Worm (Caenorhabditis elegans): ENCODE measurements around the gene srh-71.
A peak's percentile ranks its signal among the peaks of the same experiment; 100 is the strongest.

The srh-71 gene

ce11 chrII:3113289-3113688, 10.0 kb upstream of the srh-71 start:
- TF ChIP-seq B0310.2 (tag; optimal IDR thresholded peaks at IDR 0.05): no peak
- no peak for TF ChIP-seq pes-1 (GFP tag; IDR thresholded peaks at IDR 0.05)
- TF ChIP-seq hnd-1 (tag; optimal IDR thresholded peaks at IDR 0.05): no peak
- no peak for TF ChIP-seq aly-1 (tag; optimal IDR thresholded peaks at IDR 0.05)
- TF ChIP-seq F13C5.2 (tag; optimal IDR thresholded peaks at IDR 0.05): no peak
- no peak for TF ChIP-seq ets-7 (tag; optimal IDR thresholded peaks at IDR 0.05)
- TF ChIP-seq tra-4 (tag; optimal IDR thresholded peaks at IDR 0.05): no peak
- no peak for TF ChIP-seq tbx-37 (GFP tag; conservative IDR thresholded peaks at IDR 0.05)
- TF ChIP-seq scrt-1 (GFP tag; IDR thresholded peaks at IDR 0.05): no peak
- no peak for TF ChIP-seq tbx-11 (GFP tag; IDR thresholded peaks at IDR 0.05)
- no peak for TF ChIP-seq hmg-4 (GFP tag; optimal IDR thresholded peaks at IDR 0.05)
- no peak for TF ChIP-seq hmbx-1 (tag; optimal IDR thresholded peaks at IDR 0.05)
- no peak for TF ChIP-seq flt-1 (GFP tag; IDR thresholded peaks at IDR 0.05)

- no peak for TF ChIP-seq scrt-1 (GFP tag; IDR thresholded peaks at IDR 0.05)
- no peak for TF ChIP-seq hnd-1 (tag; optimal IDR thresholded peaks at IDR 0.05)
- TF ChIP-seq ets-7 (tag; optimal IDR thresholded peaks at IDR 0.05): no peak
- TF ChIP-seq ceh-36 (tag; optimal IDR thresholded peaks at IDR 0.05): no peak
- TF ChIP-seq pes-1 (GFP tag; IDR thresholded peaks at IDR 0.05): no peak
- TF ChIP-seq aly-1 (tag; optimal IDR thresholded peaks at IDR 0.05): no peak
- TF ChIP-seq ceh-13 (GFP tag; optimal IDR thresholded peaks at IDR 0.05): no peak
- TF ChIP-seq F13C5.2 (tag; optimal IDR thresholded peaks at IDR 0.05): no peak
- TF ChIP-seq flt-1 (GFP tag; IDR thresholded peaks at IDR 0.05): no peak
- no peak for TF ChIP-seq tbx-11 (GFP tag; IDR thresholded peaks at IDR 0.05)
- TF ChIP-seq ama-1 (optimal IDR thresholded peaks at IDR 0.05): no peak
- no peak for TF ChIP-seq B0310.2 (tag; optimal IDR thresholded peaks at IDR 0.05)
These were observed 9.4 kb upstream of the srh-71 start, which contains the start of gene clec-123 for ce11 chrII:3113934-3114333. Gene clec-123 (plus strand): TSS chrII:3114234.

- TF ChIP-seq tbx-37 (GFP tag; conservative IDR thresholded peaks at IDR 0.05) (no peak), ama-1 (optimal IDR thresholded peaks at IDR 0.05) (no peak), ets-7 (tag; optimal IDR thresholded peaks at IDR 0.05) (no peak), hmg-4 (GFP tag; optimal IDR thresholded peaks at IDR 0.05) (no peak), flt-1 (GFP tag; IDR thresholded peaks at IDR 0.05) (no peak), ceh-36 (tag; optimal IDR thresholded peaks at IDR 0.05) (no peak), tbx-11 (GFP tag; IDR thresholded peaks at IDR 0.05) (no peak), F13C5.2 (tag; optimal IDR thresholded peaks at IDR 0.05) (no peak), ceh-13 (GFP tag; optimal IDR thresholded peaks at IDR 0.05) (no peak), tra-4 (tag; optimal IDR thresholded peaks at IDR 0.05) (no peak), sea-1 (GFP tag; conservative IDR thresholded peaks at IDR 0.05) (no peak)
These were observed 5.8 kb upstream of the srh-71 start, which contains the start of gene T10D4.7 for ce11 chrII:3117471-3117870. Gene T10D4.7 (plus strand): TSS chrII:3117771.

ce11 chrII:3118907-3119382, 4.4 kb upstream of the srh-71 start, which contains the start of gene T10D4.6:
Gene T10D4.6 (plus strand): TSS chrII:3119332.
- no peak for TF ChIP-seq ama-1 (optimal IDR thresholded peaks at IDR 0.05)
- no peak for TF ChIP-seq F13C5.2 (tag; optimal IDR thresholded peaks at IDR 0.05)
- TF ChIP-seq hnd-1 (tag; optimal IDR thresholded peaks at IDR 0.05): no peak
- TF ChIP-seq aly-1 (tag; optimal IDR thresholded peaks at IDR 0.05): no peak
- no peak for TF ChIP-seq tra-4 (tag; optimal IDR thresholded peaks at IDR 0.05)
- no peak for TF ChIP-seq scrt-1 (GFP tag; IDR thresholded peaks at IDR 0.05)

- TF ChIP-seq ama-1 (optimal IDR thresholded peaks at IDR 0.05) (no peak), sea-1 (GFP tag; conservative IDR thresholded peaks at IDR 0.05) (no peak), scrt-1 (GFP tag; IDR thresholded peaks at IDR 0.05) (no peak), flt-1 (GFP tag; IDR thresholded peaks at IDR 0.05) (no peak), ets-7 (tag; optimal IDR thresholded peaks at IDR 0.05) (no peak), F13C5.2 (tag; optimal IDR thresholded peaks at IDR 0.05) (no peak), ceh-36 (tag; optimal IDR thresholded peaks at IDR 0.05) (no peak), ceh-13 (GFP tag; optimal IDR thresholded peaks at IDR 0.05) (no peak), tra-4 (tag; optimal IDR thresholded peaks at IDR 0.05) (no peak)
These were observed 3.0 kb downstream of the srh-71 start, which contains the start of gene ins-19 for ce11 chrII:3126341-3126740. Gene ins-19 (minus strand): TSS chrII:3126441.

- TF ChIP-seq pes-1 (GFP tag; IDR thresholded peaks at IDR 0.05): 0 out of 2 replicates have a peak, but pooled peaks have one; percentile 32
These were observed 3.4 kb downstream of the srh-71 start, which contains the start of gene ins-31 for ce11 chrII:3126741-3127140. Gene ins-31 (plus strand): TSS chrII:3127041.

- TF ChIP-seq ets-7 (tag; optimal IDR thresholded peaks at IDR 0.05) (no peak), tra-4 (tag; optimal IDR thresholded peaks at IDR 0.05) (no peak), flt-1 (GFP tag; IDR thresholded peaks at IDR 0.05) (no peak), hmg-4 (GFP tag; optimal IDR thresholded peaks at IDR 0.05) (no peak), tbx-11 (GFP tag; IDR thresholded peaks at IDR 0.05) (no peak), sea-1 (GFP tag; conservative IDR thresholded peaks at IDR 0.05) (no peak), aly-1 (tag; optimal IDR thresholded peaks at IDR 0.05) (no peak), pes-1 (GFP tag; IDR thresholded peaks at IDR 0.05) (no peak), tbx-37 (GFP tag; conservative IDR thresholded peaks at IDR 0.05) (no peak), F13C5.2 (tag; optimal IDR thresholded peaks at IDR 0.05) (no peak), B0310.2 (tag; optimal IDR thresholded peaks at IDR 0.05) (no peak), ama-1 (optimal IDR thresholded peaks at IDR 0.05) (no peak), scrt-1 (GFP tag; IDR thresholded peaks at IDR 0.05) (no peak), ceh-13 (GFP tag; optimal IDR thresholded peaks at IDR 0.05) (no peak), ceh-36 (tag; optimal IDR thresholded peaks at IDR 0.05) (no peak)
These were observed 5.7 kb downstream of the srh-71 start, which contains the start of gene chil-24 for ce11 chrII:3129007-3129406. Gene chil-24 (plus strand): TSS chrII:3129162.

- no peak for TF ChIP-seq tbx-11 (GFP tag; IDR thresholded peaks at IDR 0.05)
- TF ChIP-seq ceh-36 (tag; optimal IDR thresholded peaks at IDR 0.05): peak; percentile 63
These were observed 12.0 kb downstream of the srh-71 start for ce11 chrII:3135293-3135692.
